Worm (Caenorhabditis elegans) whole organism, early embryonic: ENCODE results near the gene T05A1.5.
A peak's percentile ranks its signal among the peaks of the same experiment; 100 is the strongest.

Source experiments
- B0310.2 ChIP-seq: sonication (generic microtip); optimal IDR thresholded peaks from 2 replicates; lab custom pipeline; 2016; ENCODE audit warnings: mild to moderate bottlenecking, missing genetic modification characterization, missing compliant biosample characterization
- F13C5.2 ChIP-seq: sonication (generic microtip); optimal IDR thresholded peaks from 2 replicates; lab custom pipeline; 2017; ENCODE audit warnings: mild to moderate bottlenecking, missing genetic modification characterization, inconsistent platforms, missing compliant biosample characterization
- aly-1 ChIP-seq: sonication (generic microtip); optimal IDR thresholded peaks from 2 replicates; lab custom pipeline; 2016; ENCODE audit warnings: missing genetic modification characterization, missing compliant biosample characterization
- ama-1 ChIP-seq: fragments of 150-350 bp; optimal IDR thresholded peaks from 2 replicates; lab custom pipeline; 2014
- ceh-13 ChIP-seq: fragments of 200-800 bp; sonication (Bioruptor generic); optimal IDR thresholded peaks from 2 replicates; lab custom pipeline; 2018; ENCODE audit warnings: mild to moderate bottlenecking, missing genetic modification characterization, missing compliant biosample characterization
- ceh-36 ChIP-seq: sonication (generic microtip); optimal IDR thresholded peaks from 2 replicates; lab custom pipeline; 2016; ENCODE audit warnings: missing genetic modification characterization, inconsistent platforms, missing compliant biosample characterization
- ets-7 ChIP-seq: sonication (generic microtip); optimal IDR thresholded peaks from 2 replicates; lab custom pipeline; 2016; ENCODE audit warnings: missing genotype, missing genetic modification characterization, missing compliant biosample characterization
- flt-1 ChIP-seq: fragments of 200-800 bp; sonication (Bioruptor generic); IDR thresholded peaks from 2 replicates; pipeline ENCODE4 v1.3.6; 2022; ENCODE audit warnings: missing genetic modification characterization, missing compliant biosample characterization
- hmbx-1 ChIP-seq: sonication (generic microtip); optimal IDR thresholded peaks from 2 replicates; lab custom pipeline; 2016; ENCODE audit warnings: mild to moderate bottlenecking, missing genetic modification characterization, missing compliant biosample characterization
- hmg-4 ChIP-seq: fragments of 200-800 bp; sonication (Bioruptor generic); optimal IDR thresholded peaks from 2 replicates; lab custom pipeline; 2018; ENCODE audit warnings: mild to moderate bottlenecking, missing genetic modification characterization, missing compliant biosample characterization
- hnd-1 ChIP-seq: sonication (generic microtip); optimal IDR thresholded peaks from 2 replicates; lab custom pipeline; 2016; ENCODE audit warnings: missing genetic modification characterization, missing compliant biosample characterization
- pes-1 ChIP-seq: fragments of 200-800 bp; sonication (Bioruptor generic); IDR thresholded peaks from 2 replicates; pipeline ENCODE4 v1.3.6; 2022; ENCODE audit warnings: missing genetic modification reagents, missing genetic modification characterization, missing compliant biosample characterization
- scrt-1 ChIP-seq: fragments of 200-800 bp; sonication (Bioruptor generic); IDR thresholded peaks from 2 replicates; pipeline ENCODE4 v1.3.6; 2022; ENCODE audit warnings: missing genetic modification characterization, missing compliant biosample characterization
- sea-1 ChIP-seq: fragments of 200-800 bp; sonication (Bioruptor generic); conservative IDR thresholded peaks from 2 replicates; pipeline ENCODE4 v1.3.6; 2022; ENCODE audit warnings: missing genetic modification characterization, missing compliant biosample characterization
- tbx-11 ChIP-seq: fragments of 200-800 bp; sonication (Bioruptor generic); IDR thresholded peaks from 2 replicates; pipeline ENCODE4 v1.3.6; 2022; ENCODE audit warnings: missing genetic modification characterization, missing compliant biosample characterization
- tbx-37 ChIP-seq: fragments of 200-800 bp; sonication (Bioruptor generic); conservative IDR thresholded peaks from 2 replicates; pipeline ENCODE4 v1.3.6; 2022; ENCODE audit warnings: missing genetic modification reagents, missing genetic modification characterization, missing compliant biosample characterization
- tra-4 ChIP-seq: sonication (generic microtip); optimal IDR thresholded peaks from 2 replicates; lab custom pipeline; 2017; ENCODE audit warnings: missing genetic modification characterization, missing compliant biosample characterization

T05A1.5 gene

ce11 chrIV:9511221-9511638 is 34.9 kb upstream of the T05A1.5 start:
- TF ChIP-seq tbx-37 (GFP tag; lab: Robert Waterston, UW) (peak; percentile 29; the same call in 1 of the 2 replicates), ama-1 (lab: Kevin White, UChicago) (peak; percentile 40), B0310.2 (tag; lab: Kevin White, UChicago) (peak; percentile 4), sea-1 (GFP tag; lab: Robert Waterston, UW) (no peak), hnd-1 (tag; lab: Kevin White, UChicago) (no peak), F13C5.2 (tag; lab: Kevin White, UChicago) (peak; percentile 52), ceh-13 (GFP tag; lab: Kevin White, UChicago) (no peak), pes-1 (GFP tag; lab: Robert Waterston, UW) (peak; percentile 49; the same call in 1 of the 2 replicates), tra-4 (peak; percentile 37), hmg-4 (GFP tag; lab: Kevin White, UChicago) (no peak), tbx-11 (GFP tag; lab: Robert Waterston, UW) (no peak), flt-1 (GFP tag; lab: Robert Waterston, UW) (0 out of 2 replicates have a peak, but pooled peaks have one; percentile 8)

DNA sequence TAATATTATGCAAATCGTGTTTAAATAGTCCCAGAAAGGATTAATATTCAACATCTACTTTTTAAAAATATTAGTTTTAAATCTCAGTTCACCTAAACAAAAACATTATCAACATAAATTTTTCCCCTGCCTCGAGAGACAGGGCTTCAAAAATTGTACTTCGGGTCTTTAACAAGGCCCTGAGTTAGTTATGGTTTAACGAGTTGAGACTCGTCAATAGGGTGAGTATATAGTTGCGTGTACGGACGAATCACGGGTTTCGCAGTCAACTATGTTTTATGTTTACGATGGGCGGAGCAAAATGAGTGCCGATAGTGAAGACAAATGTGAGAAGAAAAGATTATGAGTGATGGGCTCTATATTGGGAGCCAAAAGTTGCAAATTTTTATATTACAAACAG is 34.4 kb upstream of the T05A1.5 start:
- TF ChIP-seq aly-1 (tag; lab: Kevin White, UChicago) (no peak), ama-1 (lab: Kevin White, UChicago) (no peak), tbx-11 (GFP tag; lab: Robert Waterston, UW) (no peak)

DNA sequence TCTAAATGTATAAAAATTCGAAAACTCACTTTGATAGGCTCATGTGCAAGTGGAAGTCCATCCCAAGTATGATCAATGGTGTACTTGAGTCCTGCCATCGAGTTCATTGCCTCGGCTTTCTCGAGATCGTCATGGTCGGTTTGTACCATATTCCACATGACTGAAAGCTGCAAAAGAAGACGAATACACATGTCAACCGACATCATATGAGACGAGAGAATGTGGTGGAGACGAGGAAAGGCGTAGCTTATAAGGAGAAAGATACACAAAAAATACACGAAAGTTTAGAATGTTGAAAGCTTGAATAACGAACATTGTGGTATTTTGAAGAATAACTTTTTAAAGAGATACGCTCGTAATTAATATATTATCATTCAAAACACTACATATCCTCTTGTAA is 33.2 kb upstream of the T05A1.5 start, which contains the start of gene C33A12.3:
Gene C33A12.3 (minus strand): TSS at position 167 of the 400 bp plus-strand sequence.
- TF ChIP-seq sea-1 (GFP tag; lab: Robert Waterston, UW), result no peak
- TF ChIP-seq hmg-4 (GFP tag; lab: Kevin White, UChicago), result no peak

DNA sequence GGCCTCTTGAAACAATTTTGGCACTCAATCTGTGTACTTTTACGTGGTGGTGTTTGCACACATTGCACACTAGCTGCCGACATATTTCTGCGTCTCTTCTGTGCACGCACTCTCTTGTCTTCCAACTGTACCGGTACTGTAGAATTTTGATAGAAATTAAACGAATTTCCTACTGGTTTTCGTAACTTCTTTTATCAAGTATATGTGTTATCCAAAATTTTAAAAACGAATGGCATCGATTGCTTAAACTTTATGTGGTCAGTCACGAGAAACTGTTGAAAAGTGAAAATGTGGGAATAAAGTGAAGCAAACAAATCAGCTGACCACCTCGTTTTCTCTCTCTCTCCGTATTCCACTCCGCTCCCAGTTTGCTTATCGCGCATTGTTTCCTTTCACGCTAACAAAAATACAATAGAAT is 32.7 kb upstream of the T05A1.5 start:
- TF ChIP-seq tbx-37 (GFP tag; lab: Robert Waterston, UW), result no peak
- no peak for TF ChIP-seq ets-7
- no peak for TF ChIP-seq F13C5.2 (tag; lab: Kevin White, UChicago)
- no peak for TF ChIP-seq hnd-1 (tag; lab: Kevin White, UChicago)
- TF ChIP-seq scrt-1 (GFP tag; lab: Robert Waterston, UW), result no peak
- TF ChIP-seq ceh-13 (GFP tag; lab: Kevin White, UChicago), result no peak
- TF ChIP-seq hmg-4 (GFP tag; lab: Kevin White, UChicago), result no peak
- no peak for TF ChIP-seq pes-1 (GFP tag; lab: Robert Waterston, UW)
- TF ChIP-seq ama-1 (lab: Kevin White, UChicago), result no peak
- TF ChIP-seq ceh-36 (tag; lab: Kevin White, UChicago), result no peak
- TF ChIP-seq flt-1 (GFP tag; lab: Robert Waterston, UW), result no peak
- no peak for TF ChIP-seq sea-1 (GFP tag; lab: Robert Waterston, UW)
- no peak for TF ChIP-seq B0310.2 (tag; lab: Kevin White, UChicago)
- TF ChIP-seq hmbx-1 (tag; lab: Kevin White, UChicago), result no peak

- no peak for TF ChIP-seq hnd-1 (tag; lab: Kevin White, UChicago)
- TF ChIP-seq B0310.2 (tag; lab: Kevin White, UChicago), result no peak
- TF ChIP-seq ets-7, result no peak
- TF ChIP-seq pes-1 (GFP tag; lab: Robert Waterston, UW), result no peak
- TF ChIP-seq flt-1 (GFP tag; lab: Robert Waterston, UW), result no peak
- no peak for TF ChIP-seq tbx-11 (GFP tag; lab: Robert Waterston, UW)
- no peak for TF ChIP-seq ama-1 (lab: Kevin White, UChicago)
- no peak for TF ChIP-seq hmbx-1 (tag; lab: Kevin White, UChicago)
- no peak for TF ChIP-seq F13C5.2 (tag; lab: Kevin White, UChicago)
- no peak for TF ChIP-seq aly-1 (tag; lab: Kevin White, UChicago)
- no peak for TF ChIP-seq tra-4
- TF ChIP-seq hmg-4 (GFP tag; lab: Kevin White, UChicago), result no peak
- TF ChIP-seq tbx-37 (GFP tag; lab: Robert Waterston, UW), result no peak
- TF ChIP-seq ceh-36 (tag; lab: Kevin White, UChicago), result no peak
- no peak for TF ChIP-seq scrt-1 (GFP tag; lab: Robert Waterston, UW)
- no peak for TF ChIP-seq ceh-13 (GFP tag; lab: Kevin White, UChicago)
- no peak for TF ChIP-seq sea-1 (GFP tag; lab: Robert Waterston, UW)
Measured at ce11 chrIV:9514132-9514531, 32.0 kb upstream of the T05A1.5 start.

ce11 chrIV:9516831-9517230 is 29.3 kb upstream of the T05A1.5 start, which contains the start of gene C33A12.19:
Gene C33A12.19 (plus strand): TSS chrIV:9516999.
- TF ChIP-seq tbx-37 (GFP tag; lab: Robert Waterston, UW) (no peak), tbx-11 (GFP tag; lab: Robert Waterston, UW) (no peak), tra-4 (no peak), sea-1 (GFP tag; lab: Robert Waterston, UW) (no peak), pes-1 (GFP tag; lab: Robert Waterston, UW) (no peak), B0310.2 (tag; lab: Kevin White, UChicago) (no peak), aly-1 (tag; lab: Kevin White, UChicago) (no peak), scrt-1 (GFP tag; lab: Robert Waterston, UW) (no peak), ets-7 (no peak), hmbx-1 (tag; lab: Kevin White, UChicago) (no peak), ceh-13 (GFP tag; lab: Kevin White, UChicago) (no peak), flt-1 (GFP tag; lab: Robert Waterston, UW) (no peak), ama-1 (lab: Kevin White, UChicago) (no peak), hmg-4 (GFP tag; lab: Kevin White, UChicago) (no peak)

- no peak for TF ChIP-seq hmbx-1 (tag; lab: Kevin White, UChicago)
- TF ChIP-seq ets-7, result no peak
- no peak for TF ChIP-seq aly-1 (tag; lab: Kevin White, UChicago)
- TF ChIP-seq tbx-37 (GFP tag; lab: Robert Waterston, UW), result no peak
- TF ChIP-seq tra-4, result no peak
- no peak for TF ChIP-seq tbx-11 (GFP tag; lab: Robert Waterston, UW)
- TF ChIP-seq scrt-1 (GFP tag; lab: Robert Waterston, UW), result no peak
- no peak for TF ChIP-seq sea-1 (GFP tag; lab: Robert Waterston, UW)
- no peak for TF ChIP-seq ceh-36 (tag; lab: Kevin White, UChicago)
- no peak for TF ChIP-seq ceh-13 (GFP tag; lab: Kevin White, UChicago)
- TF ChIP-seq flt-1 (GFP tag; lab: Robert Waterston, UW), result no peak
- no peak for TF ChIP-seq ama-1 (lab: Kevin White, UChicago)
- no peak for TF ChIP-seq hnd-1 (tag; lab: Kevin White, UChicago)
- TF ChIP-seq B0310.2 (tag; lab: Kevin White, UChicago), result no peak
- TF ChIP-seq F13C5.2 (tag; lab: Kevin White, UChicago), result no peak
- no peak for TF ChIP-seq hmg-4 (GFP tag; lab: Kevin White, UChicago)
- TF ChIP-seq pes-1 (GFP tag; lab: Robert Waterston, UW), result no peak
Measured at ce11 chrIV:9518608-9519007, 27.5 kb upstream of the T05A1.5 start, which contains the start of gene nlp-35. Gene nlp-35 (minus strand): TSS chrIV:9518926.
